Worm (Caenorhabditis elegans) whole organism, L4/young adult: Measurements from ENCODE around the gene Y17G9B.11.

Experiments
- W03F9.2 ChIP-seq: fragments of 150-350 bp; optimal IDR thresholded peaks from 2 replicates; lab custom pipeline; 2014; ENCODE audit warnings: missing biosample characterization, missing genetic modification characterization
- dao-5 ChIP-seq: sonication (generic microtip); optimal IDR thresholded peaks from 2 replicates; lab custom pipeline; 2016; ENCODE audit warnings: missing genotype, missing genetic modification characterization, moderate library complexity, missing compliant biosample characterization
- him-1 ChIP-seq: sonication (generic microtip); optimal IDR thresholded peaks from 2 replicates; lab custom pipeline; 2016; ENCODE audit warnings: missing genotype, missing genetic modification reagents, missing genetic modification characterization, missing compliant biosample characterization

Y17G9B.11 gene

DNA sequence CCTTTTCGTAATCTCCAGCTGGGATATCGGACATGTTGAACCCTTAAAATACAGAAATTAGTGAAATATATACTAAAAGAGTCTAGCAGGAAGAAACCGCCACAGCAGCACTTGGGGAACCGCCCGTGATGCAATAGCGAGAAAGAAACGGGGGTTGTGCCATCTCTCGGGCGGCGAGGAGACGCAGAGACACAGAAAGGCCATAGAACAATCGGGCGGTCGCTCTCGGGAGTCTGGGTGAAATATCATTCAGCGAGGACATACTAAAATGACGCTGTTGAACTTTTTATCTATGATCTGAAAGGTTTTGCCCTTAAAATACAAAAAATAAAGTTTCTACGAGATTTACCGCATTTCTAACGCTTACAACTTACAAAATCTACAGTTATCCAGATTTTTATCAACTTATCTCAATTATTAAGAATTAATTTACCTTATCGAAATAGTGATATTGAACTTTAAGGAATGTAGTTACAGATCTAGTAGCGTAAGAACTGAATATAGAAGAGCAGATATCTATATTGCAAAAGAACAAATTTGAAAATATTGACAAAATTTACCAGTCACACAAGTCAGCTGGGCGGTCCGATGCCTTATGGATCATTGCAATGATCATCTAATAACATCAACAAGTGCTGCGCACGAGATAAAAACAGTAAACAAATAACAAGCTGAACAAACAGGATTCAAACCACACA is 7.8 kb upstream of the Y17G9B.11 start, which contains the start of gene cyc-2.1:
TSS of gene cyc-2.1 (minus strand) at position 605 of the 698 bp plus-strand sequence.
- no peak for TF ChIP-seq him-1 (tag; lab: Kevin White, UChicago)
- TF ChIP-seq dao-5 (tag; lab: Kevin White, UChicago) = peak; percentile 17
- no peak for TF ChIP-seq W03F9.2 (tag; lab: Kevin White, UChicago)

DNA sequence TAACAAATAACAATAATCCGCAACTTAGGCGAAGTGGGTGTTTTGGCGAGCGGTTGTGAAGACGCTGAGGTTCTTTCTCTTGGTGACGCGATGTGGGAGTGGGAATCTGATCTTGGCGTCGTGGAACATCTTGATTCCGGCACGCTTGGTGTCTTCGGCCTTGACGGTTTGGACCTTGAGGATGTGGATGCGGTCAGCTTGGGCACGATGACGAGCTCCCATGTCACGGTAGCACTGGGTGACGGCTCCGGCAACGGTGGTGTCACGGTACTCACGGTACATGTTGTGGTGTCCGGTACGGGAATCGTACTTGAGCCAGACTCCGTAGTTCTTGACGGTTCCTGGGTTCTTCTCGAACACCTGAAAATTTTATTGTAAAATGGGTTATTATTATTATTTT is 7.2 kb upstream of the Y17G9B.11 start:
- TF ChIP-seq W03F9.2 (tag; lab: Kevin White, UChicago) (no peak), him-1 (tag; lab: Kevin White, UChicago) (no peak), dao-5 (tag; lab: Kevin White, UChicago) (no peak)

DNA sequence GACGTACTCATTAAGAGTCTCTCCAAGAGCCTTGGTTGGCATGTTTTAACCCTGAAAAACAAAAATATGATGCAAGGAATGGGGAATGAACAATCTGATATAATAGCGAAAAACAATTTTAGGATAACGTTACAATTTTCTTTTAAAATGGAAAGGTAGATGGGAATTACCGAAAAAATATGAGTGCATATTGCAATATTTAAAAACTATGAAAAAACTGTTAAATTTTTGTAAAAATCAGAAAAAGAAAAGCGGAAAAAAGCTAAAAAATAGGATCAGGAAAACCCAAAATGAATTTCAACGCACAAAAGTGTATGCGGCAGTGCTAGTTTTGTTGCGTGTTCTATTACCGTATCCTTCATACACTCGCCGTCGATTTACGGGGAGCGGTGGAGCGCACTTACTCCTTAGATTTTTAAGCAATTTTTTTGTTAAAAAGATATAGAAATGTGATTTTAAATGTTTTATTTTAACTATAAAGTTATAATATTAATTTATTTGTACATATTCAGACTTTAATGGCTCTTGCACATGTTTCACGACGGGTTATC is 6.6 kb upstream of the Y17G9B.11 start, which contains the start of the genes rpl-20 and Y17G9B.5:
TSS of gene rpl-20 (minus strand) at position 51 of the 551 bp plus-strand sequence.
TSS of gene Y17G9B.5 (plus strand) at position 513 of the 551 bp plus-strand sequence.
- TF ChIP-seq him-1 (tag; lab: Kevin White, UChicago) = peak; percentile 99
- peak; percentile 82 for TF ChIP-seq dao-5 (tag; lab: Kevin White, UChicago)
- peak; percentile 99 for TF ChIP-seq W03F9.2 (tag; lab: Kevin White, UChicago)

DNA sequence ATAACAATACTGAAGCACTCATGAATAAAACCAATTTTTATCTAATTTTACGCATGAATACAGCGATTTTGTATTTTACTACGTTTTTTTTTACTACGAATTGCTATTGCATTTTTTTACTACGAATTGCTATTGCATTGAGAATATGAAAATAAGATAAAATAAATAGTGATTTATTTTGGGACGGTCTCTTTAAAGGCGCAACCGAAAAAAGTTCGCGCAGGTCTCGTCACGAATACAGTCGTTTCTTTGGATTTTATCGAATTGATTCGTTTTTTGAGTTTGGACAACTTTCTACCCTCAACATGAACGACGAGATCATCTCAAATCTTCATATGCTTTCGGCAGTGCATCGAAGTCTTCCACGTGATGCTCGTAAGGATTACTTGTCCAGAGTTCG is 4.6 kb upstream of the Y17G9B.11 start, which contains the start of gene Y17G9B.4:
TSS of gene Y17G9B.4 (plus strand) at position 306 of the 400 bp plus-strand sequence.
- TF ChIP-seq dao-5 (tag; lab: Kevin White, UChicago) (no peak), him-1 (tag; lab: Kevin White, UChicago) (no peak), W03F9.2 (tag; lab: Kevin White, UChicago) (no peak)

DNA sequence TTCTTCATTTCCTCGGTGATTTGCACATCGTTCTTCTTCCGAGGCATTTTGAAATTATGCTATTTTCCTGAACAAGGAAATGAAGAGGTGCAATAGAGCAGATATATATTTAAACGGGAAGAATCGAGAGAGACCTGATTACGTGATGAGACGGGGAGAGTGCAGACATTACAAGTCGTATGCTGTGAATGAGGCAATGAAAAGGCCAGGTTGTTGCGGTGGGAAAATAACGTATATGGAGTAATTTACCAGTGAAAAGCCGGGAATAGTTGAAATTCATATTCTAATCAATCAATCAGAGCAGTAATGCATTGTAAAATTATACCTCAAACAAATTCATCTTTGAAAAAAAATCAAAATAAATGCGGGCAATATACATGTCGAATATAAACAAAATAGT is 2.3 kb downstream of the Y17G9B.11 start, which contains the start of gene Y17G9B.8:
TSS of gene Y17G9B.8 (minus strand) at position 182 of the 400 bp plus-strand sequence.
- TF ChIP-seq him-1 (tag; lab: Kevin White, UChicago) = no peak
- no peak for TF ChIP-seq W03F9.2 (tag; lab: Kevin White, UChicago)
- TF ChIP-seq dao-5 (tag; lab: Kevin White, UChicago) = no peak

DNA sequence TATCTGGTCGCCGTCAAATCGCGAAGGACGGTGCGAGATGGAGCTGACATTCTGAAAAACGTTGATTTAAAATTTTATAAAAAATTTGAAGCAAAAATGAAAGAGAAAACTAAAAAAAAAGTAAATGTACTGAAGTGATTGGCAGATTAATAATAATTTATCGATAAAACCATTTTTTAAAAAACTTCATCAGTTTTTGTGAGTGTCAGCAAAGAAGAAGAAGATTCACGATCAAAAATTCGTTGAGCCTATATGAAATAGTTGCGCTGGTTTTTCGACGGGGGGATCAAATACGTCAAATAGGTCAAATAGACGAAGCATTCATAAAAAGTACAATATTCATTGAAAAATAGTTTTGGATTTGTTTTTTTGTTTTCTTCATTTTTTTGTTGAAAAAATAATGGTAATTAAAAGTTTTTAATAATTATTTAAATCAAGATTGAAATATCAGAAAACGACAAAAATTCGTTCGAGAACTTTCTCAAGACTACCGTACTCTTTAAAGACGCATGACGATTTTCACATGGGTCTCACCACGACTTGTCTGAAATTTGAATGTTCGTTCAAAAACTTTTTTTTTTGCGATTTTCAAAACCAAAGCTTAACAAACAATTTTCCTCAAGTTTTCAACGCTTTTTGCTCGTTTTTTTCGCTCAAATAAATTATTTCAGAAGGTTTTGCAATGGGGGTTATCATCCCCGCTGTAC is 4.1 kb downstream of the Y17G9B.11 start, which contains the start of the genes memi-1 and cyp-31A3:
TSS of gene memi-1 (minus strand) at position 51 of the 707 bp plus-strand sequence.
TSS of gene cyp-31A3 (plus strand) at position 672 of the 707 bp plus-strand sequence.
- TF ChIP-seq him-1 (tag; lab: Kevin White, UChicago) (no peak), dao-5 (tag; lab: Kevin White, UChicago) (no peak), W03F9.2 (tag; lab: Kevin White, UChicago) (no peak)

DNA sequence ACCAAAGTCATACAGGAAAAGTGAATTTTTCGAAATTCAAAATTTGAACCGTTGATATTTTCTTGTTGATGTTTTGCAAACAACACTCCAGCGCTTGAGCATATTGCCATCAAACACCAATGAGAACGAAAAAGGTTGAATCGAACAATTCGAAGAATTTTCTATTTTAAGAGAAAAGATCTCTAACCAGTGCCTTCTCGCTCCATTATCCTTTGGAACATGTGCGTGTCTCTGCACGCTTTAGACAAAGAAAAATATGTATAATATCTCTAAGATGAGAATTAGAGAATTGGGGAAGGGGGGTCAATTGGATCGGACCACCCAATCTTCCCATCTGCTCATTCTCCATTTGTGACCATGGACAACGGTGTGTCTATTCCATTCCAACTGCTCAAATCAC is 7.4 kb downstream of the Y17G9B.11 start, which contains the start of gene Y17G9B.2:
TSS of gene Y17G9B.2 (plus strand) at position 301 of the 400 bp plus-strand sequence.
- TF ChIP-seq dao-5 (tag; lab: Kevin White, UChicago) = no peak
- no peak for TF ChIP-seq W03F9.2 (tag; lab: Kevin White, UChicago)
- no peak for TF ChIP-seq him-1 (tag; lab: Kevin White, UChicago)

DNA sequence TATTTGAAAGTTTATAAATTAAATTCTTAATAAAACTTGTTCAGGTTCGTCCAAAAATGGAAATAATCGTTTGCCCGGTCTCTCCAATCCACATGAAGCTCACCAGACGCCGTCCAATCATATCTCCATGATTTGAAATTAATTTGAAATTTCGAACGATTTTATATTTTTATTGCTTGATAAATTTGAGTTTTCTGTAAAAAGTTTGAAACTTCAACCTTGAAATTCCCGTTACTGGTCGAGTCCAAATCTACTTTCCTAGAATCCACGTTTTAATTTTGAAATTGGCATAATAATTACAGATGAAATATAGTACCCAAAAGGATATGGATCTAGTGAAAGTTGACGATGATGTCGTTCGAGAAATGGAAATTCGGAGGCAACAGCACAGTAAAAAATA is 8.0 kb downstream of the Y17G9B.11 start, which contains the start of gene npp-26:
TSS of gene npp-26 (plus strand) at position 301 of the 400 bp plus-strand sequence.
- TF ChIP-seq dao-5 (tag; lab: Kevin White, UChicago) = no peak
- no peak for TF ChIP-seq him-1 (tag; lab: Kevin White, UChicago)
- TF ChIP-seq W03F9.2 (tag; lab: Kevin White, UChicago) = no peak

DNA sequence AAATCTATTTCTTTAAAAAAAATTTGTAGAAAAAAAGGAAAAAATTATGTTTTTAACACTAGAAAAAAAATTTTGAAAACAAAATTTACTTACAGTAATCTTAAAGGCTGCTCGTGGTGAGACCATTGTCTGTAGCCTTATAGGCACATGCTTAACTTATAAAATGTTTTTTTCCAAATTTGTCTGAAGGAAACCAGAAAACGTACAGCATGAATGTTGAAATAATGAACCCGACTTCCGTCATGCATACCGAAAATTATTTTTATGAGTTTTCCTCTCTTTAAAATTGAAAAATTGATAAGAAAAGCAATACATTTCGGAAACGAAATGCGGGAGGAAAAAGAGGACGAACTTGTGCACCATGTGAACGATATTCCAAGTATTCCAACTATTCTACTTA is 15.4 kb downstream of the Y17G9B.11 start, which contains the start of gene R11E3.2:
TSS of gene R11E3.2 (plus strand) at position 301 of the 400 bp plus-strand sequence.
- TF ChIP-seq dao-5 (tag; lab: Kevin White, UChicago) (no peak), W03F9.2 (tag; lab: Kevin White, UChicago) (no peak), him-1 (tag; lab: Kevin White, UChicago) (no peak)

DNA sequence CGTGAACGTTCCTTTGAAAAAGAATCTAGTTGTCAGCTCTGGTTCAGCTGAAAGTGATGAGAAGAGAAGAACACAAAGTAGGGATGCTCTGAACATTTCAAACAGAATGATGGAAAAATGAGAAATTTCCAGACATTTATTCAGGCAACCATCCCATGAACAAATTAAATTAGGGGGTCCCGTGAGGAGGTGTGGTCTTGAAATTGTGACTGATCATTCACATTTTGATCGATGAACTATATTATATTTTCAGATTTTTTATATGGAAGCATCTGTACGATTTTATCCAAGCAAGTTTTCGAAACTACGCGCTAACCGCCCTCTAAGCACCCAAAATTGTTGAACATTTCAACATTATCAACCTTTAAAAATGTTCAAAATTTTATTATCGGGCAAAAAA is 19.6 kb downstream of the Y17G9B.11 start, which contains the start of gene R11E3.19:
TSS of gene R11E3.19 (minus strand) at position 101 of the 400 bp plus-strand sequence.
- TF ChIP-seq W03F9.2 (tag; lab: Kevin White, UChicago) (no peak), dao-5 (tag; lab: Kevin White, UChicago) (no peak), him-1 (tag; lab: Kevin White, UChicago) (no peak)

DNA sequence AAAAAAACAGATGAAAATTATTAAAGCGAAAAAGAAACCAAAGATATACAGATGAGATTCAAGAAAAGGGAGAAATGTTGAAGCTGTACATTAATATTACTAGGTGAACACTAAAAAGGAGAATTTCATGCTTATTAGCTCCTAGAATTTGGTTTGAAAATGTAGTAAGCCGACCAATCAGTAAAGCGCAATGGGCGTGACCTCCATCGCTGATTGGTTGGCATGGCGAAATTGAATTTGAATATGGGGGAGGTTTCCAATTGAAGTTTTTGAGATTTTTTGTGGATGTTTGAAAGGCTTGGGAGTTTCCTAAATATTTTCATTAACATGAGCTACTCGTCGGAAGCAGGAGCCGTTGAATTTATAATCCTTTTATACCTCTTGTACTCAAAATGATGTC is 20.1 kb downstream of the Y17G9B.11 start:
- TF ChIP-seq dao-5 (tag; lab: Kevin White, UChicago) = no peak
- no peak for TF ChIP-seq W03F9.2 (tag; lab: Kevin White, UChicago)
- TF ChIP-seq him-1 (tag; lab: Kevin White, UChicago) = no peak

DNA sequence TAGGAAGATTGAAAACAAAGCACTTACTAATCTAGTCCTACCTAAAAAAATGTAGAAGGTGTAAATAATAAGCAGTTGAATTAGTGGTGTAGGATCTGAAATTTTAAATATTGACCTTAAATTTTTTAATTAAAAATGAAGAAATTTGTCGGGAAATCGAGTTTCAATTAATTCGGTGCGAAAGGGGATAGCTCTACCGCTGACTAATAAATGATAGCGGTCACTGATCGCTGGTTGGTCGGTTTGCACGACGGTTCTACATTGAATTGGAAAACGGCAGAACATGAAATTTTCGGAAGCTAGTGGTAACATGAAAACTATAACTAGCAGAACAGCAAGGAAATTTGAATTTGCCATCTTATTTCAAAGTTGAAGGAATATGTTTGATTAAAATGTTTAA is 23.7 kb downstream of the Y17G9B.11 start, which contains the start of gene set-15:
TSS of gene set-15 (minus strand) at position 101 of the 400 bp plus-strand sequence.
- TF ChIP-seq him-1 (tag; lab: Kevin White, UChicago) (no peak), dao-5 (tag; lab: Kevin White, UChicago) (no peak), W03F9.2 (tag; lab: Kevin White, UChicago) (no peak)
